Worm (Caenorhabditis elegans) whole organism, mixed stage, embryonic: ENCODE measurements around the gene sfxn-1.4.

ENCODE experiments used
- elt-1 ChIP-seq: sonication (generic microtip); optimal IDR thresholded peaks from 2 replicates; lab custom pipeline; 2017; ENCODE audit warnings: missing genetic modification characterization, mild to moderate bottlenecking, missing compliant biosample characterization, antibody characterized with exemption, moderate library complexity, borderline replicate concordance; ENCODE audit not compliant: insufficient read depth
- lin-13 ChIP-seq: fragments of 150-350 bp; optimal IDR thresholded peaks from 2 replicates; lab custom pipeline; 2014; ENCODE audit warnings: missing biosample characterization, missing genetic modification characterization
- lsy-2 ChIP-seq: fragments of 150-350 bp; optimal IDR thresholded peaks from 2 replicates; lab custom pipeline; 2014; ENCODE audit warnings: missing biosample characterization, missing genetic modification characterization
- mep-1 ChIP-seq: fragments of 150-350 bp; optimal IDR thresholded peaks from 2 replicates; lab custom pipeline; 2017; ENCODE audit warnings: missing biosample characterization, missing genetic modification reagents, missing genetic modification characterization, inconsistent platforms
- nhr-12 ChIP-seq: fragments of 150-350 bp; optimal IDR thresholded peaks from 2 replicates; lab custom pipeline; 2014; ENCODE audit warnings: missing biosample characterization, missing genetic modification characterization
- nhr-237 ChIP-seq: fragments of 150-350 bp; optimal IDR thresholded peaks from 2 replicates; lab custom pipeline; 2014; ENCODE audit warnings: missing biosample characterization, missing genetic modification characterization
- nhr-28 ChIP-seq: fragments of 150-350 bp; optimal IDR thresholded peaks from 2 replicates; lab custom pipeline; 2014; ENCODE audit warnings: missing biosample characterization, missing genetic modification characterization
- unc-120 ChIP-seq: sonication (generic microtip); optimal IDR thresholded peaks from 2 replicates; lab custom pipeline; 2017; ENCODE audit warnings: missing genetic modification characterization, missing compliant biosample characterization; ENCODE audit not compliant: poor library complexity, severe bottlenecking
- ztf-11 ChIP-seq: fragments of 150-350 bp; optimal IDR thresholded peaks from 2 replicates; lab custom pipeline; 2014; ENCODE audit warnings: missing biosample characterization, missing genetic modification characterization

DNA sequence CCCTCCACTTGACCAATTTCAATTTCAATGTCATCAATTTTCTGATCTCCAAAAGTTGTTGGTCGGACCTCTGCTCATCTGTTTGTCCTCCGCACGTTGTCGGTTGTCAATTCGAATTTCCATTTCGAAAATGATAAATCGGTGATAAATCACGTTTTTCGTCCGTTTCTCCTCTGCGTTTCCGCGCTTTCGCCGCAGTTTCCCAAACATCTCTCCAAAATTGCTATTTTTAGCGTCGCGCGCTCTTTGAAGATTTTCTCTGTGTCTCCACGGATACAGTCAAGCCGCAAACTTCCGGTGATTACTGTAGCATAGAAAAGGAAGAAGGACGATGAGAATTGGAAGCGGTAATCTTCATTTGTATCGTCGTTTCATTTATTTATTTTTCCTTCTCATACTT, 39.0 kb downstream of the sfxn-1.4 start:
- no peak for TF ChIP-seq lsy-2 (tag; lab: Kevin White, UChicago)
- no peak for TF ChIP-seq mep-1 (tag; lab: Kevin White, UChicago)
- TF ChIP-seq nhr-12 (tag; lab: Kevin White, UChicago), result no peak
- no peak for TF ChIP-seq unc-120 (tag; lab: Kevin White, UChicago)
- TF ChIP-seq nhr-237 (tag; lab: Kevin White, UChicago), result no peak
- no peak for TF ChIP-seq nhr-28 (tag; lab: Kevin White, UChicago)
- TF ChIP-seq lin-13 (tag; lab: Kevin White, UChicago), result no peak
- no peak for TF ChIP-seq ztf-11
- no peak for TF ChIP-seq elt-1 (tag; lab: Kevin White, UChicago)
